Fruit fly (Drosophila melanogaster): ENCODE data around the gene mRpL47.

dm6 chr3R:9493627-9494626 lies 21.8 kb downstream of the mRpL47 start, which contains the start of gene CG16779:
- TF ChIP-seq achi (GFP tag; optimal IDR thresholded peaks at IDR 0.05) (no peak), OdsH (GFP tag; optimal IDR thresholded peaks at IDR 0.05) (peak; percentile 41), fd59A (GFP tag; optimal IDR thresholded peaks at IDR 0.05) (no peak), ss (GFP tag; optimal IDR thresholded peaks at IDR 0.05) (peak in 1 of 2 experiments; percentile 4), Ets21C (GFP tag; optimal IDR thresholded peaks at IDR 0.05) (no peak), Sox14 (GFP tag; optimal IDR thresholded peaks at IDR 0.05) (peak; percentile 14), fd85E (GFP tag; optimal IDR thresholded peaks at IDR 0.05) (no peak), CG6854 (GFP tag; optimal IDR thresholded peaks at IDR 0.05) (no peak), net (GFP tag; optimal IDR thresholded peaks at IDR 0.05) (peak; percentile 2), CG10669 (GFP tag; optimal IDR thresholded peaks at IDR 0.05) (peak; percentile 39)

Data from whole organism, prepupa.